Fruit fly (Drosophila melanogaster): ENCODE results near the gene nompB.
A peak's percentile ranks its signal among the peaks of the same experiment; 100 is the strongest.

Gene nompB

DNA sequence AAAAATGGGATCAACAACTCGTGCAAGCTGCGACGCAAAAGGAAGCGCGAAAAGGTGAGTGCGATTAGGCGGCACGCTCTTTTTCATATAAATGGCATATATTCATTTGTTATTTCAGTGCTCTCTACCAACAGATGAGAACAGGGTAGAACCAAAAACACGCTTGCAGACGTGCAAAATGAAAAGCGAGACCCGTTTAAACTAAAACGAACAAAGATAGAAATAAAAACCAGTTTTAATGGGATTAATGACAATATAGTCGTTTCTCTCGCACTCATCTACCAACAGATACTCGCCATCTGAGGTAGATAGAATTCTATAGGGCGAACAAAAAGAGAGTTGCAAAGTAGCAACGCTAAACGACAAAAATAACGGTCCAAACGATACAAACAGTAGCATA is 39.3 kb upstream of the nompB start:
- peak; percentile 2 for TF ChIP-seq brk (GFP tag; optimal IDR thresholded peaks at IDR 0.05)
- peak; percentile 3 for TF ChIP-seq Sp1 (GFP tag; optimal IDR thresholded peaks at IDR 0.05)
- TF ChIP-seq dl (GFP tag; optimal IDR thresholded peaks at IDR 0.05; ENCODE audit: insufficient read depth in 1 of 2, partially characterized antibody in 2 of 2), result no peak
- TF ChIP-seq Hnf4 (GFP tag; optimal IDR thresholded peaks at IDR 0.05), result peak; percentile 16
- no peak for TF ChIP-seq HLH106 (tag; optimal IDR thresholded peaks at IDR 0.05)
- TF ChIP-seq Dif (GFP tag; optimal IDR thresholded peaks at IDR 0.05; ENCODE audit: partially characterized antibody), result peak; percentile 46
- TF ChIP-seq psq (GFP tag; optimal IDR thresholded peaks at IDR 0.05), result no peak

- TF ChIP-seq woc (GFP tag; optimal IDR thresholded peaks at IDR 0.05), result no peak
- no peak for TF ChIP-seq lola (GFP tag; optimal IDR thresholded peaks at IDR 0.05)
- no peak for TF ChIP-seq rgr (GFP tag; optimal IDR thresholded peaks at IDR 0.05)
- TF ChIP-seq dsf (GFP tag; optimal IDR thresholded peaks at IDR 0.05; ENCODE audit: borderline replicate concordance), result no peak
- TF ChIP-seq Dif (GFP tag; optimal IDR thresholded peaks at IDR 0.05; ENCODE audit: partially characterized antibody), result no peak
Observed at dm6 chr2L:21627957-21628356, 38.7 kb upstream of the nompB start.

dm6 chr2L:21624472-21624787 is 35.2 kb upstream of the nompB start:
- TF ChIP-seq Mio (GFP tag; optimal IDR thresholded peaks at IDR 0.05), result no peak
- TF ChIP-seq woc (GFP tag; optimal IDR thresholded peaks at IDR 0.05), result no peak
- TF ChIP-seq rgr (GFP tag; optimal IDR thresholded peaks at IDR 0.05), result no peak
- no peak for TF ChIP-seq dmrt93B (GFP tag; optimal IDR thresholded peaks at IDR 0.05)
- TF ChIP-seq OdsH (GFP tag; optimal IDR thresholded peaks at IDR 0.05), result no peak
- TF ChIP-seq h (GFP tag; optimal IDR thresholded peaks at IDR 0.05), result no peak
- TF ChIP-seq lola (GFP tag; optimal IDR thresholded peaks at IDR 0.05), result no peak
- no peak for TF ChIP-seq brk (GFP tag; optimal IDR thresholded peaks at IDR 0.05)

DNA sequence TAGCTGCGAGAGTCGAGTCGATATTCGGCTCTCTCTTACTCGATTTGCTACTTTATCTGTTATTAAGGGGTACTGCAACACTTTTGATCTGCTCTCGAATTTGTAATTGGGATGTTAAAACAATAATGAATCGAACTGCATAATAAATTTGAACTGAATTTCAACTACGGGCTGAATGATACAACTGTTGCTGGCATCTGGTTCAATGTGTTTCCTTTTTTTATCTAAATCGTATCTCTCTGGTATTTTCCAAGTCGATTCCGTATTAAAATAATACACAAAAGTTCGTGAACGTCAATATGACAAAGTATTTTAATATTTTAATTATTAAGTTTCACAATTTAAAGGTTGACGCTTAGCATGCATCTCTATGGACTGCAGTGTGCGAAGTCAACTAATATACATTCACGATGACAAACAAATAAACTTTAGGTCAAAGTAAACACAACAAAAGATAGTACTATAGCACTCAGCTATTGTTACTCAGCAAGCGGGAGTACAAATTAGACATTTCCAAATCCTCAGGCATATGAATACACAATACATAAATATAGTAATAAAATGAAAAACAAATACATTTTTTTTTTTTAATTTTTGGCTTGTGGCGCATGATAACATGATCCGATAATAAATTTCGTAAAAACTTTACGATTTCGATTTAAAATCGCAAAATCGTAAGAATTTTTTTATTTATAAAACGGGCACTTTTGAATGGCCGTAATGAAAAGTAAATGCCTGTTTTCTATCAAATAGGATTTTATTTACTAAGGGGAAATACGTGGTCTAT is 34.7 kb upstream of the nompB start, which contains the start of gene CG2201:
Gene CG2201, minus strand, starts transcription at position 396 of the 787 bp plus-strand sequence.
- TF ChIP-seq h (GFP tag; optimal IDR thresholded peaks at IDR 0.05) (peak; percentile 8), sv (GFP tag; optimal IDR thresholded peaks at IDR 0.05) (no peak), CG9705 (GFP tag; optimal IDR thresholded peaks at IDR 0.05) (no peak), Jra (GFP tag; optimal IDR thresholded peaks at IDR 0.05) (no peak), jim (GFP tag; optimal IDR thresholded peaks at IDR 0.05) (no peak), Dif (GFP tag; optimal IDR thresholded peaks at IDR 0.05; ENCODE audit: partially characterized antibody) (peak; percentile 68), Hr78 (GFP tag; optimal IDR thresholded peaks at IDR 0.05) (no peak), sage (GFP tag; optimal IDR thresholded peaks at IDR 0.05) (no peak), brk (GFP tag; optimal IDR thresholded peaks at IDR 0.05) (no peak), dsf (GFP tag; optimal IDR thresholded peaks at IDR 0.05; ENCODE audit: borderline replicate concordance) (no peak), tai (GFP tag; optimal IDR thresholded peaks at IDR 0.05) (no peak), usp (GFP tag; optimal IDR thresholded peaks at IDR 0.05) (no peak), GATAd (GFP tag; optimal IDR thresholded peaks at IDR 0.05) (no peak), Vsx2 (GFP tag; optimal IDR thresholded peaks at IDR 0.05; ENCODE audit: partially characterized antibody) (peak; percentile 12), Abd-B (GFP tag; optimal IDR thresholded peaks at IDR 0.05) (no peak), lola (GFP tag; optimal IDR thresholded peaks at IDR 0.05) (no peak), Dfd (GFP tag; optimal IDR thresholded peaks at IDR 0.05) (peak; percentile 24), foxo (GFP tag; optimal IDR thresholded peaks at IDR 0.05) (peak; percentile 15 to 49), HLH106 (tag; optimal IDR thresholded peaks at IDR 0.05) (peak; percentile 51), woc (GFP tag; optimal IDR thresholded peaks at IDR 0.05) (no peak), br (GFP tag; optimal IDR thresholded peaks at IDR 0.05) (peak; percentile 24), OdsH (GFP tag; optimal IDR thresholded peaks at IDR 0.05) (peak; percentile 46), Rel (GFP tag; optimal IDR thresholded peaks at IDR 0.05) (no peak), Rel (tag; optimal IDR thresholded peaks at IDR 0.05) (no peak), dl (GFP tag; optimal IDR thresholded peaks at IDR 0.05; ENCODE audit: insufficient read depth in 1 of 2, partially characterized antibody in 2 of 2) (no peak), CrebA (GFP tag; optimal IDR thresholded peaks at IDR 0.05; ENCODE audit: borderline replicate concordance) (no peak), dmrt93B (GFP tag; optimal IDR thresholded peaks at IDR 0.05) (peak; percentile 35), psq (GFP tag; optimal IDR thresholded peaks at IDR 0.05) (peak; percentile 8), ey (GFP tag; optimal IDR thresholded peaks at IDR 0.05) (peak; percentile 37), CG32264 (GFP tag; optimal IDR thresholded peaks at IDR 0.05) (no peak), Sp1 (GFP tag; optimal IDR thresholded peaks at IDR 0.05) (peak; percentile 21), N (GFP tag; optimal IDR thresholded peaks at IDR 0.05) (no peak), rgr (GFP tag; optimal IDR thresholded peaks at IDR 0.05) (peak; percentile 43), Hr83 (GFP tag; optimal IDR thresholded peaks at IDR 0.05; ENCODE audit: poor library complexity, severe bottlenecking) (no peak), Myc (optimal IDR thresholded peaks at IDR 0.05) (no peak), Hnf4 (GFP tag; optimal IDR thresholded peaks at IDR 0.05) (no peak), Mio (GFP tag; optimal IDR thresholded peaks at IDR 0.05) (no peak), pan (optimal IDR thresholded peaks at IDR 0.05) (no peak), fru (GFP tag; optimal IDR thresholded peaks at IDR 0.05) (peak; percentile 31)

All from whole organism, wandering third instar larva.